Fruit fly (Drosophila melanogaster): ENCODE results near the gene Sclp.

- TF ChIP-seq psq (optimal IDR thresholded peaks at IDR 0.05) (no peak), Sin3A (optimal IDR thresholded peaks at IDR 0.05) (no peak)
Measured at dm6 chrX:11893643-11894042, 30.8 kb downstream of the Sclp start, which contains the start of gene wisp.

Data from Kc167 (cell line).